ENCODE assay signal across 4 fruit fly cellular contexts in the genomic region with DNA sequence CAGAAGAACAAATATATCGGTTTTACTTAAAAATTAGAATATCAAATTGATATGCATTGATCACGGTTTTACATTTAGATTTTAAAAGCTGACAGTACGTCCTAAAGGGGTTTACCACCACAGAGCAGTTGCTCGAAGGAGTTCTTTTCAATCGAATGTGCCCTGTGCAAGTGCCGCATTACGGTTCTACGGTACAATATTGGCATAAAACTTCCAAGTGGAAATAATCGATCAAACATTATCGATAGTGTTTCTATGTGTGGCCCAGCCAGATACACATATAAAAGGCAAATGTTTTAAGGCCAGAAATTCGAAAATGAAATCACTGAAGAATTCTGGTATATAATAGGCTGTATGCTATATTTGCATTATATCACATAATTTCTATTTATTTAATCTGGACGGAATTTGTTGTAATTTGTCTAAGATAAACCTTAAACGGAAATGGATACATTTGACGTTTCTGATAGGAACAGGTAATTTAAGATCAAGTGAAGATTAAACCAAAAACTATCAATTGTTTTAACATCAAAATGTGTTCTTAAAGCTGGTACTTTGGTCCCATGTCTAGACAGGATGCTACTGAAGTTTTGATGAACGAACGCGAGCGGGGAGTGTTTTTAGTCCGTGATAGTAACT.
TF ChIP-seq lines count a peak whose summit lies in the region.

Gene Crk, plus strand, starts transcription at position 214 of the 639 bp plus-strand sequence.

- TF ChIP-seq CTCF in whole organism, embryonic (GFP tag; optimal IDR thresholded peaks at IDR 0.05; lab: Kevin White, UChicago) = no peak

TF ChIP-seq in whole organism, adult, 20 proteins besides CTCF, POLR2A, EP300 and RAD21:
- no peak for TF ChIP-seq CG11617 (GFP tag; optimal IDR thresholded peaks at IDR 0.05; lab: Kevin White, UChicago)
- peak; percentile 75 for TF ChIP-seq kay (GFP tag; lab: Kevin White, UChicago; ENCODE audit: borderline replicate concordance)
- TF ChIP-seq bab1 (GFP tag; optimal IDR thresholded peaks at IDR 0.05; lab: Kevin White, UChicago) = peak; percentile 3
- peak; percentile 33 for TF ChIP-seq CG1620 (GFP tag; optimal IDR thresholded peaks at IDR 0.05; lab: Kevin White, UChicago)
- TF ChIP-seq cnc (optimal IDR thresholded peaks at IDR 0.05; lab: Kevin White, UChicago) = no peak
- no peak for TF ChIP-seq CG7045 (GFP tag; optimal IDR thresholded peaks at IDR 0.05; lab: Kevin White, UChicago)
- TF ChIP-seq pad (GFP tag; optimal IDR thresholded peaks at IDR 0.05; lab: Kevin White, UChicago) = no peak
- no peak for TF ChIP-seq CG5204 (GFP tag; optimal IDR thresholded peaks at IDR 0.05; lab: Kevin White, UChicago)
- TF ChIP-seq Crg-1 (GFP tag; optimal IDR thresholded peaks at IDR 0.05; lab: Kevin White, UChicago) = no peak
- TF ChIP-seq Mnt (GFP tag; optimal IDR thresholded peaks at IDR 0.05; lab: Kevin White, UChicago) = no peak
- no peak for TF ChIP-seq toe (GFP tag; optimal IDR thresholded peaks at IDR 0.05; lab: Kevin White, UChicago)
- TF ChIP-seq tj (GFP tag; optimal IDR thresholded peaks at IDR 0.05; lab: Kevin White, UChicago) = no peak
- no peak for TF ChIP-seq CG12768 (GFP tag; optimal IDR thresholded peaks at IDR 0.05; lab: Kevin White, UChicago)
- TF ChIP-seq cic (GFP tag; optimal IDR thresholded peaks at IDR 0.05; lab: Kevin White, UChicago) = no peak
- no peak for TF ChIP-seq ovo (GFP tag; optimal IDR thresholded peaks at IDR 0.05; lab: Kevin White, UChicago)

TF ChIP-seq in whole organism, embryonic, 481 proteins besides CTCF, POLR2A, EP300 and RAD21 (continues in another document):
- TF ChIP-seq TFAM (GFP tag; optimal IDR thresholded peaks at IDR 0.05; lab: Kevin White, UChicago) = no peak
- no peak for TF ChIP-seq Atf6 (GFP tag; IDR thresholded peaks at IDR 0.05; lab: Robert Waterston, UW)
- TF ChIP-seq tup (GFP tag; optimal IDR thresholded peaks at IDR 0.05; lab: Kevin White, UChicago) = no peak
- no peak for TF ChIP-seq CG9876 (GFP tag; optimal IDR thresholded peaks at IDR 0.05; lab: Kevin White, UChicago)
- no peak for TF ChIP-seq CG4360 (GFP tag; IDR thresholded peaks at IDR 0.05; lab: Robert Waterston, UW)
- no peak for TF ChIP-seq pita (GFP tag; optimal IDR thresholded peaks at IDR 0.05; lab: Kevin White, UChicago)
- no peak for TF ChIP-seq vfl (GFP tag; optimal IDR thresholded peaks at IDR 0.05; lab: Kevin White, UChicago)
- TF ChIP-seq sens (GFP tag; lab: Kevin White, UChicago) = peak; percentile 71
- peak; percentile 37 for TF ChIP-seq HmgD (GFP tag; optimal IDR thresholded peaks at IDR 0.05; lab: Kevin White, UChicago)
- TF ChIP-seq CG2116 (GFP tag; optimal IDR thresholded peaks at IDR 0.05; lab: Kevin White, UChicago) = peak; percentile 42
- peak; percentile 43; the same call in 1 of the 2 replicates for TF ChIP-seq inv (GFP tag; IDR thresholded peaks at IDR 0.05; lab: Robert Waterston, UW; ENCODE audit: partially characterized antibody)
- TF ChIP-seq run (tag; optimal IDR thresholded peaks at IDR 0.05; lab: Kevin White, UChicago) = no peak
- TF ChIP-seq CG7271 (tag; optimal IDR thresholded peaks at IDR 0.05; lab: Kevin White, UChicago) = no peak
- TF ChIP-seq CG10274 (GFP tag; optimal IDR thresholded peaks at IDR 0.05; lab: Kevin White, UChicago) = no peak
- TF ChIP-seq D19B (GFP tag; optimal IDR thresholded peaks at IDR 0.05; lab: Kevin White, UChicago) = no peak
- TF ChIP-seq H15 (GFP tag; IDR thresholded peaks at IDR 0.05; lab: Robert Waterston, UW) = no peak
- TF ChIP-seq odd (GFP tag; optimal IDR thresholded peaks at IDR 0.05; lab: Kevin White, UChicago) = peak; percentile 7
- no peak for TF ChIP-seq CG31388 (GFP tag; optimal IDR thresholded peaks at IDR 0.05; lab: Kevin White, UChicago)
- TF ChIP-seq CG12659 (GFP tag; optimal IDR thresholded peaks at IDR 0.05; lab: Kevin White, UChicago) = peak; percentile 70
- TF ChIP-seq CG14014 (GFP tag; IDR thresholded peaks at IDR 0.05; lab: Robert Waterston, UW) = no peak
- TF ChIP-seq corto (GFP tag; optimal IDR thresholded peaks at IDR 0.05; lab: Kevin White, UChicago) = no peak
- TF ChIP-seq CG9797 (GFP tag; optimal IDR thresholded peaks at IDR 0.05; lab: Kevin White, UChicago) = no peak
- TF ChIP-seq mam (GFP tag; optimal IDR thresholded peaks at IDR 0.05; lab: Kevin White, UChicago) = peak; percentile 20
- TF ChIP-seq CG14667 (GFP tag; IDR thresholded peaks at IDR 0.05; lab: Robert Waterston, UW) = no peak

TF ChIP-seq in whole organism, prepupa, 60 proteins besides CTCF, POLR2A, EP300 and RAD21:
- TF ChIP-seq Hr39 (GFP tag; optimal IDR thresholded peaks at IDR 0.05; lab: Kevin White, UChicago) (no peak), OdsH (GFP tag; optimal IDR thresholded peaks at IDR 0.05; lab: Kevin White, UChicago) (peak; percentile 1), CG3032 (tag; optimal IDR thresholded peaks at IDR 0.05; lab: Kevin White, UChicago) (peak; percentile 24), cyc (GFP tag; optimal IDR thresholded peaks at IDR 0.05; lab: Kevin White, UChicago) (peak; percentile 25)

TF ChIP-seq in whole organism, wandering third instar larva, 38 proteins besides CTCF, POLR2A, EP300 and RAD21:
- TF ChIP-seq fru (GFP tag; optimal IDR thresholded peaks at IDR 0.05; lab: Kevin White, UChicago) (no peak), Myc (optimal IDR thresholded peaks at IDR 0.05; lab: Kevin White, UChicago) (peak; percentile 19), Mio (GFP tag; optimal IDR thresholded peaks at IDR 0.05; lab: Kevin White, UChicago) (no peak), Hr78 (GFP tag; optimal IDR thresholded peaks at IDR 0.05; lab: Kevin White, UChicago) (peak; percentile 91), usp (GFP tag; optimal IDR thresholded peaks at IDR 0.05; lab: Kevin White, UChicago) (no peak), Hr83 (GFP tag; optimal IDR thresholded peaks at IDR 0.05; lab: Kevin White, UChicago; ENCODE audit: poor library complexity, severe bottlenecking) (peak; percentile 28), Hnf4 (GFP tag; optimal IDR thresholded peaks at IDR 0.05; lab: Kevin White, UChicago) (peak; percentile 4), dmrt93B (GFP tag; optimal IDR thresholded peaks at IDR 0.05; lab: Kevin White, UChicago) (no peak), rgr (GFP tag; optimal IDR thresholded peaks at IDR 0.05; lab: Kevin White, UChicago) (no peak), N (GFP tag; optimal IDR thresholded peaks at IDR 0.05; lab: Kevin White, UChicago) (peak; percentile 99), HLH106 (tag; optimal IDR thresholded peaks at IDR 0.05; lab: Kevin White, UChicago) (no peak), lola (GFP tag; optimal IDR thresholded peaks at IDR 0.05; lab: Kevin White, UChicago) (peak; percentile 90), CG32264 (GFP tag; optimal IDR thresholded peaks at IDR 0.05; lab: Kevin White, UChicago) (no peak), woc (GFP tag; optimal IDR thresholded peaks at IDR 0.05; lab: Kevin White, UChicago) (peak; percentile 86), foxo (GFP tag; optimal IDR thresholded peaks at IDR 0.05; lab: Kevin White, UChicago) (no peak), brk (GFP tag; optimal IDR thresholded peaks at IDR 0.05; lab: Kevin White, UChicago) (peak; percentile 35), sage (GFP tag; optimal IDR thresholded peaks at IDR 0.05; lab: Kevin White, UChicago) (no peak), br (GFP tag; optimal IDR thresholded peaks at IDR 0.05; lab: Kevin White, UChicago) (no peak), Dfd (GFP tag; optimal IDR thresholded peaks at IDR 0.05; lab: Kevin White, UChicago) (no peak)
